Worm (Caenorhabditis elegans) whole organism, mixed stage, embryonic: ENCODE results near the gene F32B6.4.
"Not testable (repeated sequence)": the region's sequence is repeated elsewhere in the genome, so short reads cannot be mapped to it uniquely, and the experiment has no call there.

Source experiments
- blmp-1 ChIP-seq: fragments of 150-350 bp; optimal IDR thresholded peaks from 2 replicates; lab custom pipeline; 2014; ENCODE audit warnings: missing biosample characterization, missing genetic modification characterization
- elt-1 ChIP-seq: sonication (generic microtip); optimal IDR thresholded peaks from 2 replicates; lab custom pipeline; 2017; ENCODE audit warnings: missing genetic modification characterization, mild to moderate bottlenecking, missing compliant biosample characterization, antibody characterized with exemption, moderate library complexity, borderline replicate concordance; ENCODE audit not compliant: insufficient read depth
- elt-3 ChIP-seq: fragments of 150-350 bp; optimal IDR thresholded peaks from 2 replicates; lab custom pipeline; 2014; ENCODE audit warnings: missing biosample characterization, missing genetic modification characterization
- flh-1 ChIP-seq: fragments of 200-800 bp; sonication (Bioruptor generic); optimal IDR thresholded peaks from 2 replicates; lab custom pipeline; 2018; ENCODE audit warnings: mild to moderate bottlenecking, missing genetic modification characterization, moderate library complexity, missing compliant biosample characterization
- lin-13 ChIP-seq: fragments of 150-350 bp; optimal IDR thresholded peaks from 2 replicates; lab custom pipeline; 2014; ENCODE audit warnings: missing biosample characterization, missing genetic modification characterization
- nhr-12 ChIP-seq: fragments of 150-350 bp; optimal IDR thresholded peaks from 2 replicates; lab custom pipeline; 2014; ENCODE audit warnings: missing biosample characterization, missing genetic modification characterization
- ztf-11 ChIP-seq: fragments of 150-350 bp; optimal IDR thresholded peaks from 2 replicates; lab custom pipeline; 2014; ENCODE audit warnings: missing biosample characterization, missing genetic modification characterization

DNA sequence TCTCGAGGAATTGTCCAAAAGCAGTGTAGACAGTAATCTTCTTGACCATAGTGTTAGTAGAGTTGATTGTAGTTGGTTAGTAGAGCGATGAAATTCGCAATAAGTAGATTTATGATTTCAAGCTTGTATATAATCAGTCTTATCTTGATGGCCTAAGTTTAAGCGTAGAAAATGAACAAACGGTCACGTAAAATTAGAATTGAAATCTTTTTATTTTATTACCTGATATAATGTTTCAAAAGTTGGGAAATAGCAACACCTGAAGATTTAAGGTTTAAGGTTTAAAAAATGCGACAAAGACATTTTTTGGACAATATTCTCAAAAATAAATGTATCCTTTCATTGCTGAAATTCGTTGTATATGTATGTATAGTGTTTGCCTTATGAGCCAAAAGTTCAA lies 1.8 kb upstream of the F32B6.4 start, which contains the start of gene sss-1:
- not testable (repeated sequence) for TF ChIP-seq elt-1 (tag; lab: Kevin White, UChicago); blmp-1 (tag; lab: Kevin White, UChicago); flh-1 (GFP tag; lab: Kevin White, UChicago); elt-3 (tag; lab: Kevin White, UChicago); nhr-12 (tag; lab: Kevin White, UChicago); lin-13 (tag; lab: Kevin White, UChicago); ztf-11
